Fruit fly (Drosophila melanogaster) Kc167 (cell line): ENCODE data around the gene Lcch3.

Source experiments
- Myc ChIP-seq: fragments of >200 bp; optimal IDR thresholded peaks from 2 replicates; lab custom pipeline; 2017; ENCODE audit warnings: missing external identifiers
- Sin3A ChIP-seq: fragments of >200 bp; optimal IDR thresholded peaks from 2 replicates; lab custom pipeline; 2018; ENCODE audit warnings: missing external identifiers
- h ChIP-seq: fragments of >200 bp; optimal IDR thresholded peaks from 3 replicates; lab custom pipeline; 2018; ENCODE audit warnings: missing external identifiers
- insv ChIP-seq: fragments of >200 bp; optimal IDR thresholded peaks from 3 replicates; lab custom pipeline; 2018; ENCODE audit warnings: missing external identifiers
- psq ChIP-seq: fragments of >200 bp; optimal IDR thresholded peaks from 2 replicates; lab custom pipeline; 2017; ENCODE audit warnings: missing external identifiers
- ttk ChIP-seq: sonication (Bioruptor generic); optimal IDR thresholded peaks from 2 replicates; lab custom pipeline; 2017; ENCODE audit warnings: missing external identifiers

Gene Lcch3

dm6 chrX:15921655-15922054 lies 3.2 kb upstream of the Lcch3 start, which contains the start of gene CG8916:
TSS of gene CG8916 (plus strand) at chrX:15921955.
- no peak for TF ChIP-seq insv
- TF ChIP-seq Myc (lab: Kevin White, UChicago) = no peak
- no peak for TF ChIP-seq psq (lab: Kevin White, UChicago)
- no peak for TF ChIP-seq h (lab: Kevin White, UChicago)
- TF ChIP-seq Sin3A (lab: Kevin White, UChicago) = no peak
- no peak for TF ChIP-seq ttk (lab: Kevin White, UChicago)

dm6 chrX:15933504-15934225 lies 8.8 kb downstream of the Lcch3 start, which contains the start of gene Ranbp16:
TSS of gene Ranbp16 (minus strand) at chrX:15933867.
- TF ChIP-seq h (lab: Kevin White, UChicago) = no peak

- TF ChIP-seq insv = no peak
- TF ChIP-seq Myc (lab: Kevin White, UChicago) = no peak
- no peak for TF ChIP-seq Sin3A (lab: Kevin White, UChicago)
- TF ChIP-seq ttk (lab: Kevin White, UChicago) = no peak
Measured at dm6 chrX:15934226-15934547, 9.3 kb downstream of the Lcch3 start.

DNA sequence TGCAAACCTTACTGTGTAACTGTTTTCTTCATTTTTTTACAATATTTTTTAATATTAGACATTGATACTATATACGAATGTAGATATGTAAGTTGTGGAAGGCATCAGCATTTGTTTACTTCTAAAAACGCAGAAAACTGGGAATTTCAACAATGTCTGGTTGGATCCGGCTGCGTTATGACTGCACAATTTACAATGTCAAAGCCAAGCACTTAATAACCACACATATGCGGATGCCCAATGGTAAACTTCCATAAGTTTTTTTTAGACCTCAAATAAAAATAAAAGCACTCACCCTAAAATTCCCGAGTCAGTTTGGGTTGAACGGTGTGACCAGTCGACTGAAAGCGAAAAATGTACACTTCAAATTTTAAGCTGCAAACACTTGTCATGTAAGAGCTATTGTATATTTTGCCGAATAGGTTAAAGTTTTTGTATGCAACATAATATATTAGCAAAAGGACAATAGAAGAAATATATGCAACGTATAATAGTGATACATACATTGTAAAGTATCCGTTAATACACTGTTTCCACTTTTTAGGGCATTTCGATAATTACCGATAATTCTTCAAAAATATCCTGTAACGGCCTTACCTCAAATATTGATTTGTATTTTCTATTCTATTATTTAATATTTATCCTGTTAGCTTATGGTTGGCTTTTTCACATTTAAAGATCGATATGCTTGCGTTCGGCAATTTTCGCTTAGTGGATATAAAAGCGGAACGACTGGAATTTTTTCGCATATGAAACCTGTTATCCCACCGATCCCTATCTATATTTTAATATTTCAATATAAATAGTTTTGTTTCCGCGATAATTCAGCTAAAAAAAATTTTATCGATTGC lies 15.4 kb downstream of the Lcch3 start, which contains the start of gene Stim:
TSS of gene Stim (minus strand) at position 347 of the 851 bp plus-strand sequence.
- TF ChIP-seq Sin3A (lab: Kevin White, UChicago) = no peak
- no peak for TF ChIP-seq h (lab: Kevin White, UChicago)
- TF ChIP-seq Myc (lab: Kevin White, UChicago) = no peak
- no peak for TF ChIP-seq insv
- no peak for TF ChIP-seq ttk (lab: Kevin White, UChicago)
- no peak for TF ChIP-seq psq (lab: Kevin White, UChicago)

- no peak for TF ChIP-seq h (lab: Kevin White, UChicago)
- no peak for TF ChIP-seq Myc (lab: Kevin White, UChicago)
- no peak for TF ChIP-seq ttk (lab: Kevin White, UChicago)
- no peak for TF ChIP-seq psq (lab: Kevin White, UChicago)
- TF ChIP-seq Sin3A (lab: Kevin White, UChicago) = no peak
- no peak for TF ChIP-seq insv
Measured at dm6 chrX:15940956-15941246, 16.0 kb downstream of the Lcch3 start, which contains the start of gene CG8924. TSS of gene CG8924 (plus strand) at chrX:15941077.

DNA sequence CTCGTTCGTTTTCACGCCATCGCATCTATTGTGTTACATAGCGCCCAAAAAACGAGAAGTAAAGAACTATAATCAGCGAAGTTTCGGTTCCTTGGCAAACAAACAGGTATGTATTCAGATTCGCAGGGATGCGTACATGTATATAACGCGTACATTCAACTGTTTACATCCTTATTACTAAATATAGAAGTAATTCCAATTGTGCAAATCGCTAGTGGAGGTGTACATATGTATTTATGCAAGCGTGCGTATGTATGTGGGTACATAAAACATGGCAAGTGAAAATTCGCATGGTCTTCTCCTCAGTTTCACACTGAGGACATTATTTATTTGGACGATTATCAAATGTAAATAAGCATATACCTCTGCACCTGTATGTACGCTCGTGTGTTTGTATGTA lies 16.6 kb downstream of the Lcch3 start:
- TF ChIP-seq ttk (lab: Kevin White, UChicago) (no peak), Sin3A (lab: Kevin White, UChicago) (no peak), psq (lab: Kevin White, UChicago) (no peak), Myc (lab: Kevin White, UChicago) (no peak), insv (no peak), h (lab: Kevin White, UChicago) (no peak)

DNA sequence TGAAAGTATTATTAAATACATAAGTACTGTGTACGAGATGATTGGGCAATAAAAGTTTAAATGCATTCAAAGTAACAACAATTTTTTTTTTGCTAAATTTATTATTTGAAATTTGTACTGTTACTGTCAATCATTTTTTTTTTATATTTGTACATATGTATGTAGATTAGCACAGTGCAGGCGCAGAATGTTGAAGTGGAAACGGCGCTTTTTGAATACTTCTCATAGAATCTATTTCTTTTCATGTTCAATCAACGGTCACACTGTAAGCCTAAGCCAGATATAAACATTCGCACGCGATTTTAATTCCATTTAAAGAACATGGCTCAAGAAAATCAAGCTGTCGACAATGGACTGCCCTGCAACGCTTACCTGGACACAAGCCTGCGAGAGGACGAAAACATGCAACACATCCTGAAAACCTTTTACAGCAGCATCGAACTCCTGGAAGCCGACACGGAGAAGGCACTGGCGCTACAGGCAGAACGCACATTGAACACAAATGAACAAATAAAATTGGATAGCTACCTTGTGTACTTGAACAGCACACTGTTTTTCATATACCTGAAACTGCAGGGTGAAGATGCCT lies 19.9 kb downstream of the Lcch3 start, which contains the start of gene Rrp47:
TSS of gene Rrp47 (plus strand) at position 163 of the 589 bp plus-strand sequence.
- TF ChIP-seq insv = no peak
- no peak for TF ChIP-seq ttk (lab: Kevin White, UChicago)
- no peak for TF ChIP-seq h (lab: Kevin White, UChicago)
- no peak for TF ChIP-seq Sin3A (lab: Kevin White, UChicago)
- TF ChIP-seq psq (lab: Kevin White, UChicago) = no peak
- TF ChIP-seq Myc (lab: Kevin White, UChicago) = no peak

DNA sequence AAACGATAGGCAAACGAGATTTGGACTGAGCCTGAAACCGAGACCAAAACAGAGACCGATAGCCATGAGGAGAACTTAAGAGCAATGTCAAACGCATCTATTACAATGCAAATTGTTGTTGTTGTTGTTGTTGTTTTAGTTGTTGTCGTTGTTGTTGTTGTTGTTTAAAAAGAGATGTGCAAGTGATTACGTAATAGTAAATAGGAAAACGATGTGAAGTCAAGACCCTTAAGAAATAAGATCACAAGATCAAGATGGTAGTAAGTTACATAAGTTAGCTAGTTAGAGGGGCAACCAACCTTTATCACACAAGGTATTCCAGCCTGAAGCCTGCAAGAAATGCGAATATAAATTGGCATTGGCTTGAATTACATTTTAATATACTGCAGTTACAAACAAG lies 25.2 kb downstream of the Lcch3 start:
- no peak for TF ChIP-seq psq (lab: Kevin White, UChicago)
- TF ChIP-seq h (lab: Kevin White, UChicago) = no peak
- no peak for TF ChIP-seq insv
- TF ChIP-seq ttk (lab: Kevin White, UChicago) = no peak
- no peak for TF ChIP-seq Sin3A (lab: Kevin White, UChicago)
- TF ChIP-seq Myc (lab: Kevin White, UChicago) = no peak

DNA sequence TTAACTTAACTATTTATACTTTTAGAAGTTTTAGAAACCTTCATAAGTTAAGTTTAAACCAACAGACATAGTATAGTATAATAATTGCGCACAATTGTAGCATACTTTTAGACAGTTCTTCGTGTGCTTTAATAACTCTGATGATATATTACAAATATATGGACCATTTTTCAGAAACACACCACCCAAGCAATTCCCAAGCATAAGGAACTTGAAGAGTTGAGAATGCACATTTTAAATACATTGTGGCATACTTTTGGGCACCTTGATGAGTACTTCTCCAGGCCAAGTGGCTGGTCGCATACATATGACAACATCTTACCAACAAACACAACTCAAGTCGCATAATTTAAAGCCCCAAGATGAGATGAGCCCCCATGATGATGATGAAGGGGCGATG lies 44.7 kb downstream of the Lcch3 start:
- TF ChIP-seq h (lab: Kevin White, UChicago) = no peak
- TF ChIP-seq Myc (lab: Kevin White, UChicago) = no peak

DNA sequence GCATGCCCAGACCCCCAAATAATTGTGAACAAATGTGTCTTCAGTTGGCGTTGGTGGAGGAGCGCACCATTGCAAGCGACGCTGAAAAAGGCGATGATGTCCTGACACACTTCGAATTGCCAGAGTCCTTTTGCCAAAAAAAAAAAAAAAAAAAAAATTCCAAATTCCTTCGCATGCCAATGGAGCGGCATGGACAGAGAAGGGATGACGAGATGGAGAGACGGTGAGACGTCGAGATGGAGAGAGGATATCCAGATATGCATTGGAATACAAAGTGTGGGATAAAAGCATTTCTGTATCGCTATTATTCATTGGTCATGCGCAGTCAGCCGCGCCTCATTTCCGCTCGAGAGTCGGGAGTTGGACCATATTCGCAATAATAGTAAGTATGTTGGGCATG lies 46.7 kb downstream of the Lcch3 start:
- TF ChIP-seq insv (no peak), h (lab: Kevin White, UChicago) (no peak), Myc (lab: Kevin White, UChicago) (no peak), ttk (lab: Kevin White, UChicago) (no peak), Sin3A (lab: Kevin White, UChicago) (no peak), psq (lab: Kevin White, UChicago) (no peak)

DNA sequence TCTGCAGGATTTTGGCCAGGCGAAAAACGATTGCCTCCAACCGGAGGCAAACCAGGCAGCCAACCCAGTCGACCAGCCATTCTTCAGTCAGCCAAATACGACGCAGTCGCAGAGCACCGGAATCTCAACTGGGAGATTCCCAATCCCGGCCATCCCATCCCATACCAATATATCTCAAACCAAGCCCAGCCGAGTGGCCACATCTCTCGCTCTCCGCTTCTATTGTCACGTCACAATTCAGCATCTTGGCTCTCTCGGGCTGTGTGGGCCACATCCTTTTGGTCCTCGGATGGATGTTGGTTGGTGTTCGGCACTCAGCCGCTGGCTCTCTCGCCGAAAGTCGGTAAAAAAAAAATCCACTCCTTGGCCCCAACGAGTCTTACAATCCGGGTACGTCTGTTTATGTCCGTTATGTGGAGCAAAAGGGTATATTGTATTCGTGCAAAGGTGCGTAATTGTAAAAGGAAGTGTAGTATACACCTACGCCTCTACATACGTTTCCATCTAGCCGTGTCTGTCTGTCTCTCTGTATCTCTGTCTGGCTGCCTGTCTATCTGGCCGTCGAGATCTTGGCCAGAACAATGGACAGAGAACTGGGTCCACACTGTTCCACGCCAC lies 48.4 kb downstream of the Lcch3 start, which contains the start of gene mmd:
TSS of gene mmd (minus strand) at position 3 of the 618 bp plus-strand sequence.
- TF ChIP-seq Myc (lab: Kevin White, UChicago) (no peak), insv (no peak), ttk (lab: Kevin White, UChicago) (no peak), psq (lab: Kevin White, UChicago) (no peak), Sin3A (lab: Kevin White, UChicago) (no peak), h (lab: Kevin White, UChicago) (no peak)
